Fruit fly (Drosophila melanogaster): ENCODE measurements around the gene Arl1.

DNA sequence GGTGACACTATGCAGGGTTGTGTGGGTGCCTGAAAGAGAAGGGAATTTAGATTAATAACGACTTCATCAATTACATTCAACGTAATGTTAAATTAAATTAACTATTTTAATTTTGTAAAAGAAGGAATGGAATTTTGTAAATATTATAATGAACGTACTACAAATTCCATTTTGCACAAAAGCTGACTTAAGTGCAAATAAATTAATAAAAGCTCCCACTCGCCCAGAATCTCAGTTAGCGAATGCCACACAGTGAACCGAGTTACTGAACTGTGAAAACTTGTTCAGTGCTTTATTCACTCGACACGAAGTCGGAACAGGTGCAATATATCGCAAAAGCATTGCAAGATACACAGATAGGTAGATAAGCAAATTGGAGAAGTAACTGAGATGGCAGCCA lies 7.9 kb upstream of the Arl1 start, which contains the start of gene CG17026:
- TF ChIP-seq CG12768 (GFP tag; optimal IDR thresholded peaks at IDR 0.05), result no peak
- TF ChIP-seq cnc (optimal IDR thresholded peaks at IDR 0.05), result no peak
- TF ChIP-seq bab1 (GFP tag; optimal IDR thresholded peaks at IDR 0.05), result no peak
- TF ChIP-seq CG5204 (GFP tag; optimal IDR thresholded peaks at IDR 0.05), result no peak
- TF ChIP-seq toe (GFP tag; optimal IDR thresholded peaks at IDR 0.05), result no peak
- TF ChIP-seq ovo (GFP tag; optimal IDR thresholded peaks at IDR 0.05), result no peak
- TF ChIP-seq cic (GFP tag; optimal IDR thresholded peaks at IDR 0.05), result peak; percentile 43
- TF ChIP-seq Hr96 (GFP tag; optimal IDR thresholded peaks at IDR 0.05), result no peak

Data from whole organism, adult.